Fruit fly (Drosophila melanogaster): ENCODE data around the gene SclB.

Gene SclB

DNA sequence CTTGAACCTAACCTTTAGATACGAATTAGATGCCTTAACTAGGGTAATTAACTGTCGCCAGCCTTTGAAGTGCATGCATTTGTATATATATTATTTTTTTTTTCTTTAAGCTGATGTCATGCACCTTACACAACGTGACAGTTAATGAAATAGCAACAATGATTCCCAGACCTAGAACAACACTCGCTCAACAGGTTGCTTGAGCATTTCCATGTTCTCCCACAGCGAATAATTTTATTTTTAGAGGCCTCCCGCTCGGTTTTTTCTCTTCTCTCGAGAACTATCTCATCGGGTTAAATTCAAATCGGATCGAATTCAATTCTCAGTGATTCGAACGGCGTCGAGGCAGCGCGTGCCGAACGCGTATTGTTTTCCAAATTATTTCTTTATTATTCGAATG lies 39.1 kb upstream of the SclB start, which contains the start of gene Ugt37D1:
Gene Ugt37D1 (plus strand): TSS at position 321 of the 400 bp plus-strand sequence.
- TF ChIP-seq Eip78C (GFP tag) (peak; percentile 60), Blimp-1 (GFP tag; optimal IDR thresholded peaks at IDR 0.05) (no peak), salr (GFP tag; optimal IDR thresholded peaks at IDR 0.05) (peak in 1 of 2 experiments; percentile 2)

dm6 chr2L:16799496-16799895 lies 38.3 kb upstream of the SclB start:
- TF ChIP-seq CG6808 (GFP tag; optimal IDR thresholded peaks at IDR 0.05): no peak
- TF ChIP-seq vri (GFP tag; optimal IDR thresholded peaks at IDR 0.05): peak; percentile 59
- no peak for TF ChIP-seq CG6163 (GFP tag; IDR thresholded peaks at IDR 0.05)
- TF ChIP-seq cyc (GFP tag; optimal IDR thresholded peaks at IDR 0.05): no peak
- peak; percentile 48 for TF ChIP-seq svp (GFP tag)

DNA sequence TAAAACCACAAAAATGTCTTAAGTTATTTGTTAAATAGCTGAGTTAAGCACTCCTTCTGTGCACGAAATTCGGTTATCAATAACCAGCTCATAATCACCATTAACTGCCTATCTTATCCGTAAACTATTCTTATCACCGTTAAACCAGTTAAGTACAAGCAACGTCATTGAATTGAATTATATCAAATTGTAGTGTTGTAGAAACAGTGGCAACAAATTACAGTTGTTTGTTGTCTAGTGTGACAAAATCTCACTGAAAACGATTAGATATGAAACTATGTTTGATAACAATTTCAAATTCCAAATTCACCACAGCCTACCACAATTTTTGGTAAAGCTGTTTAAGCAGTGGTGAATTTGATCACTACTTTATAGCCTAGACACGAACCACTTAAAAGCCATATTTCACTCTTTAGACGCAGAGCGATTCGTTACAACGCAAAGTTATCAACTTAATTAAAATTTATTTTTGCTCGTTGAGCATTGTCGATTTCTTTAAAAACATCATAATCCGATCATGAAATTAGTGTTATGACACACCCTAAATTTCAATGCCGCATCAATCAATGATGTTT lies 36.1 kb upstream of the SclB start:
- TF ChIP-seq dsx (GFP tag; optimal IDR thresholded peaks at IDR 0.05; ENCODE audit: poor library complexity, severe bottlenecking) (no peak), Blimp-1 (GFP tag; optimal IDR thresholded peaks at IDR 0.05) (no peak), CG4318 (GFP tag; optimal IDR thresholded peaks at IDR 0.05) (no peak), cyc (GFP tag; optimal IDR thresholded peaks at IDR 0.05) (no peak), dac (GFP tag; optimal IDR thresholded peaks at IDR 0.05) (no peak), Hr4 (GFP tag; optimal IDR thresholded peaks at IDR 0.05) (no peak), fd85E (GFP tag; optimal IDR thresholded peaks at IDR 0.05) (no peak)

- TF ChIP-seq Lpt (GFP tag; optimal IDR thresholded peaks at IDR 0.05): peak; percentile 6
- TF ChIP-seq ss (GFP tag; optimal IDR thresholded peaks at IDR 0.05): no peak
- peak; percentile 49 for TF ChIP-seq Gug (GFP tag; IDR thresholded peaks at IDR 0.05)
- TF ChIP-seq Hr4 (GFP tag; optimal IDR thresholded peaks at IDR 0.05): peak; percentile 74
- peak; percentile 71 for TF ChIP-seq eg (GFP tag; IDR thresholded peaks at IDR 0.05)
- no peak for TF ChIP-seq CG11902 (GFP tag; optimal IDR thresholded peaks at IDR 0.05)
- TF ChIP-seq CG8119 (GFP tag; IDR thresholded peaks at IDR 0.05): peak; percentile 83
- peak; percentile 77 for TF ChIP-seq Eip78C (GFP tag)
- 0 out of 2 replicates have a peak, but pooled peaks have one; percentile 11 for TF ChIP-seq CG11294 (GFP tag; IDR thresholded peaks at IDR 0.05)
- TF ChIP-seq svp (GFP tag): peak; percentile 65
- peak; percentile 27 for TF ChIP-seq pdm3 (GFP tag; optimal IDR thresholded peaks at IDR 0.05)
- TF ChIP-seq esn (GFP tag; optimal IDR thresholded peaks at IDR 0.05): no peak
- peak; percentile 17 for TF ChIP-seq OdsH (GFP tag; optimal IDR thresholded peaks at IDR 0.05)
- TF ChIP-seq fd85E (GFP tag; optimal IDR thresholded peaks at IDR 0.05): no peak
- peak; percentile 32 for TF ChIP-seq achi (GFP tag; optimal IDR thresholded peaks at IDR 0.05)
- peak; percentile 9 for TF ChIP-seq Ets96B (tag; optimal IDR thresholded peaks at IDR 0.05)
- TF ChIP-seq Ets21C (GFP tag; optimal IDR thresholded peaks at IDR 0.05): no peak
- peak; percentile 29 for TF ChIP-seq acj6 (GFP tag; optimal IDR thresholded peaks at IDR 0.05)
- no peak for TF ChIP-seq CG6808 (GFP tag; optimal IDR thresholded peaks at IDR 0.05)
- no peak for TF ChIP-seq CG11762 (GFP tag; optimal IDR thresholded peaks at IDR 0.05; ENCODE audit: insufficient read depth)
- TF ChIP-seq CG15336 (GFP tag; IDR thresholded peaks at IDR 0.05): peak; percentile 83
- no peak for TF ChIP-seq Hr38 (GFP tag; optimal IDR thresholded peaks at IDR 0.05)
- peak; percentile 75 for TF ChIP-seq CG32006 (GFP tag; optimal IDR thresholded peaks at IDR 0.05)
- peak; percentile 46 for TF ChIP-seq CG4318 (GFP tag; optimal IDR thresholded peaks at IDR 0.05)
- 0 out of 3 replicates have a peak, but pooled peaks have one; percentile 36 for TF ChIP-seq CG6163 (GFP tag; IDR thresholded peaks at IDR 0.05)
Measured at dm6 chr2L:16803638-16804037, 34.1 kb upstream of the SclB start.

- no peak for TF ChIP-seq Eip75B (GFP tag; optimal IDR thresholded peaks at IDR 0.05)
- peak; percentile 29 for TF ChIP-seq svp (GFP tag)
- TF ChIP-seq CG4318 (GFP tag; optimal IDR thresholded peaks at IDR 0.05): peak; percentile 59
- TF ChIP-seq Hr4 (GFP tag; optimal IDR thresholded peaks at IDR 0.05): peak; percentile 67
- peak; percentile 68 for TF ChIP-seq CG15336 (GFP tag; IDR thresholded peaks at IDR 0.05)
- TF ChIP-seq OdsH (GFP tag; optimal IDR thresholded peaks at IDR 0.05): peak; percentile 3
- no peak for TF ChIP-seq eg (GFP tag; IDR thresholded peaks at IDR 0.05)
- TF ChIP-seq CG6276 (GFP tag; optimal IDR thresholded peaks at IDR 0.05): peak; percentile 43
- no peak for TF ChIP-seq Hr39 (GFP tag; optimal IDR thresholded peaks at IDR 0.05)
- peak; percentile 26 for TF ChIP-seq pdm3 (GFP tag; optimal IDR thresholded peaks at IDR 0.05)
- TF ChIP-seq dsx (GFP tag; optimal IDR thresholded peaks at IDR 0.05; ENCODE audit: poor library complexity, severe bottlenecking): peak; percentile 19
- no peak for TF ChIP-seq CG3032 (tag; optimal IDR thresholded peaks at IDR 0.05)
- peak; percentile 63 for TF ChIP-seq Eip78C (GFP tag)
- peak; percentile 48; the same call in 2 of the 3 replicates for TF ChIP-seq CG8119 (GFP tag; IDR thresholded peaks at IDR 0.05)
- no peak for TF ChIP-seq lz (GFP tag; optimal IDR thresholded peaks at IDR 0.05)
- TF ChIP-seq CG34406 (GFP tag; optimal IDR thresholded peaks at IDR 0.05): no peak
- TF ChIP-seq CG32006 (GFP tag; optimal IDR thresholded peaks at IDR 0.05): peak; percentile 83
- TF ChIP-seq Blimp-1 (GFP tag; optimal IDR thresholded peaks at IDR 0.05): peak; percentile 17
- no peak for TF ChIP-seq fd59A (GFP tag; optimal IDR thresholded peaks at IDR 0.05)
- TF ChIP-seq Met (GFP tag; optimal IDR thresholded peaks at IDR 0.05): no peak
- no peak for TF ChIP-seq Ets21C (GFP tag; optimal IDR thresholded peaks at IDR 0.05)
- peak; percentile 26; the same call in 1 of the 2 replicates for TF ChIP-seq Gug (GFP tag; IDR thresholded peaks at IDR 0.05)
- TF ChIP-seq CG16779 (tag; optimal IDR thresholded peaks at IDR 0.05): no peak
- peak; percentile 52 for TF ChIP-seq dac (GFP tag; optimal IDR thresholded peaks at IDR 0.05)
Measured at dm6 chr2L:16804376-16804934, 33.3 kb upstream of the SclB start, which contains the start of gene CG13272. Gene CG13272 (plus strand): TSS chr2L:16804884.
